Fruit fly (Drosophila melanogaster) whole organism, adult: ENCODE results near the gene CG8671.

Source experiments
- CG11617 ChIP-seq: fragments of 200-800 bp; sonication (Bioruptor generic); optimal IDR thresholded peaks from 2 replicates; lab custom pipeline; 2017; ENCODE audit warnings: mild to moderate bottlenecking, missing biosample characterization, missing genetic modification reagents, missing genetic modification characterization
- CG12768 ChIP-seq: fragments of 200-800 bp; sonication (Bioruptor generic); optimal IDR thresholded peaks from 2 replicates; lab custom pipeline; 2017; ENCODE audit warnings: missing biosample characterization, missing genetic modification characterization, mild to moderate bottlenecking, moderate library complexity, missing genetic modification reagents
- CG14711 ChIP-seq: fragments of 200-800 bp; sonication (Bioruptor generic); optimal IDR thresholded peaks from 2 replicates; lab custom pipeline; 2018; ENCODE audit warnings: missing biosample characterization, mild to moderate bottlenecking, missing genetic modification characterization, moderate library complexity
- CG1620 ChIP-seq: fragments of 200-800 bp; sonication (Bioruptor generic); optimal IDR thresholded peaks from 2 replicates; lab custom pipeline; 2016; ENCODE audit warnings: missing biosample characterization, missing genetic modification characterization
- CG33017 ChIP-seq: fragments of 200-800 bp; sonication (Bioruptor generic); optimal IDR thresholded peaks from 2 replicates; lab custom pipeline; 2018; ENCODE audit warnings: missing biosample characterization, mild to moderate bottlenecking, missing genetic modification characterization, moderate library complexity
- CG5204 ChIP-seq: fragments of 200-800 bp; sonication (Bioruptor generic); optimal IDR thresholded peaks from 2 replicates; lab custom pipeline; 2016; ENCODE audit warnings: missing biosample characterization, missing genetic modification characterization
- CG7045 ChIP-seq: fragments of 200-800 bp; sonication (Bioruptor generic); optimal IDR thresholded peaks from 2 replicates; lab custom pipeline; 2017; ENCODE audit warnings: missing biosample characterization, mild to moderate bottlenecking, missing genetic modification characterization
- CG7101 ChIP-seq: fragments of 200-800 bp; sonication (Bioruptor generic); optimal IDR thresholded peaks from 2 replicates; lab custom pipeline; 2018; ENCODE audit warnings: missing biosample characterization, mild to moderate bottlenecking, missing genetic modification characterization, moderate library complexity
- Clk ChIP-seq: fragments of 200-800 bp; sonication (Bioruptor generic); optimal IDR thresholded peaks from 2 replicates; lab custom pipeline; 2017; ENCODE audit warnings: missing biosample characterization, missing genetic modification characterization
- Crg-1 ChIP-seq: fragments of 200-800 bp; sonication (Bioruptor generic); optimal IDR thresholded peaks from 2 replicates; lab custom pipeline; 2016; ENCODE audit warnings: missing biosample characterization, missing genetic modification characterization
- Hr96 ChIP-seq: fragments of 200-800 bp; sonication (Bioruptor generic); optimal IDR thresholded peaks from 2 replicates; lab custom pipeline; 2016; ENCODE audit warnings: missing biosample characterization, missing genetic modification characterization
- Mnt ChIP-seq: fragments of 200-800 bp; sonication (Bioruptor generic); optimal IDR thresholded peaks from 2 replicates; lab custom pipeline; 2016; ENCODE audit warnings: missing biosample characterization, mild to moderate bottlenecking, missing genetic modification characterization
- bab1 ChIP-seq: fragments of 200-800 bp; sonication (Bioruptor generic); optimal IDR thresholded peaks from 3 replicates; lab custom pipeline; 2019; ENCODE audit warnings: missing biosample characterization, mild to moderate bottlenecking, missing genetic modification characterization, moderate library complexity
- cic ChIP-seq: fragments of 200-800 bp; sonication (Bioruptor generic); optimal IDR thresholded peaks from 2 replicates; lab custom pipeline; 2017; ENCODE audit warnings: missing biosample characterization, mild to moderate bottlenecking, missing genetic modification characterization, moderate library complexity
- cnc ChIP-seq, 2 experiments: fragments of >200 bp; optimal IDR thresholded peaks; 2 replicates each; lab custom pipeline; 2017
- kay ChIP-seq: fragments of 200-800 bp; sonication (Bioruptor generic); peaks from one replicate; lab custom pipeline; 2016; ENCODE audit warnings: missing biosample characterization, missing genetic modification characterization, borderline replicate concordance
- ovo ChIP-seq: fragments of 200-800 bp; sonication (Bioruptor generic); optimal IDR thresholded peaks from 2 replicates; lab custom pipeline; 2016; ENCODE audit warnings: missing biosample characterization, missing genetic modification characterization
- pad ChIP-seq: fragments of 200-800 bp; sonication (Bioruptor generic); optimal IDR thresholded peaks from 3 replicates; lab custom pipeline; 2017; ENCODE audit warnings: missing biosample characterization, missing genetic modification characterization, mild to moderate bottlenecking, moderate library complexity, missing genetic modification reagents
- tj ChIP-seq: fragments of 200-800 bp; sonication (Bioruptor generic); optimal IDR thresholded peaks from 3 replicates; lab custom pipeline; 2017; ENCODE audit warnings: missing biosample characterization, mild to moderate bottlenecking, missing genetic modification characterization, moderate library complexity
- toe ChIP-seq: fragments of 200-800 bp; sonication (Bioruptor generic); optimal IDR thresholded peaks from 2 replicates; lab custom pipeline; 2016; ENCODE audit warnings: missing biosample characterization, missing genetic modification characterization

Gene CG8671

dm6 chr2L:21248877-21249276 lies 13.9 kb upstream of the CG8671 start:
- no peak for TF ChIP-seq kay (GFP tag; lab: Kevin White, UChicago)

DNA sequence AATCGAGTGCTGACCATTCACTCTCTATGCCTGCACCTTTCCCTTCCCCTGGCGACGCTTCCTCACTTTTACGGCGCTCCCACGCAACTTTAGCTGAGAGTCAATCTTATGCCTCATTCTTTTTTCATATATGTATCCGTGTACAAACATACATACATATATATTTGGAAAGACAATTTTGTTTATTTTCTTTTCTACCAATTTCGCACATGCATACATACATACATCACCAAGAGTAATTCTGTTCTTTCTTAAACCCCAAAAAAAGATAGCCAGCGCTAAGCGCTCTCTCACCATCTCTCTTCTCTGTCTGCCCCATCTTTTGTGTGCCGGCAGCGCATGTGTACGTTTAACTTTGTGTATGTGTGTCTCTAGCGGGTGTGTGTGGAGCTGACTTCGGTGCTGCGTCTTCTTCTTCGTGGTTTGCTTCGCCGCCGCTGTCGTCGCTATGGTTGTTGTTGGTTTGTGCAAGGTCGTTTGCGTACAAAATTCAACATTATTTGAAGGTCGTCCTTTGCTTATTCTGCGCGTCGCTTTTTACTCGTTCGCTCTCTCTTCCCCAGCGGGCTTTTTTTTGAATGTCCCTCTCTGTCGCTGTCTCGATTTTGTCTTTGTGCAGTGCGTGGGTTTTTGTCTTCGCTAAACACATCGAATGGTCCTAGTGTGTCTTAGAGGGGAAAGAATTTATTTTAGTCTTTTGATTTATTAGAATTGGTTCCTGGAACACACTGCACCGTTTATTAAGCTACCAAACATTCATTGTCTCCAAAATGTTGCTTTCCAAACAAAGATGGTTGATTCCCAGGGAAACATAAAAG lies 12.0 kb upstream of the CG8671 start:
- peak; percentile 58 for TF ChIP-seq cic
- TF ChIP-seq CG11617, result no peak
- TF ChIP-seq Clk (GFP tag; lab: Kevin White, UChicago), result no peak
- no peak for TF ChIP-seq CG12768 (GFP tag; lab: Kevin White, UChicago)
- TF ChIP-seq pad (GFP tag; lab: Kevin White, UChicago), result peak; percentile 22
- peak; percentile 60 for TF ChIP-seq tj
- TF ChIP-seq toe (GFP tag; lab: Kevin White, UChicago), result no peak
- peak; percentile 18 for TF ChIP-seq Mnt (GFP tag; lab: Kevin White, UChicago)

- TF ChIP-seq CG5204 (GFP tag; lab: Kevin White, UChicago) (no peak), Mnt (GFP tag; lab: Kevin White, UChicago) (no peak), CG33017 (tag; lab: Kevin White, UChicago) (no peak), pad (GFP tag; lab: Kevin White, UChicago) (no peak), cic (no peak), Crg-1 (GFP tag; lab: Kevin White, UChicago) (no peak)
These were observed 11.0 kb upstream of the CG8671 start for dm6 chr2L:21251750-21252149.

DNA sequence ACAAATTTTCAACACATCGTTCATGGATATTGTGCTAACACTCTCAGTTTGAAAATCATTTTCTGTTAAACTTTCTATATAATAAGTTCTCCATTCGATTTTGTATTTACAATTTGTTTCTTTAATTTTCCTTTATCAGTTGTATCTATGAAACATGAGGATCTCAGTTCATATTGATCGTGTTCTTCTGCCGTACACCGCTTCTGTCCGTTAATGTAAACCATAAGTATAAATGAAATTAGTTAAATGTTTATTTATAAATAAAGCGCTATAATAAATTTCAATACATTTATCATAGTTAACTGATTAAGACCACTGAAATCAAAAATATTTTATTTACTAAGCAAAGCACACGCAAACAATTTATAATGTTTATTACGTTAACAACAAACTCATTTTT lies 3.7 kb upstream of the CG8671 start:
- TF ChIP-seq ovo (GFP tag; lab: Kevin White, UChicago) (no peak), kay (GFP tag; lab: Kevin White, UChicago) (peak; percentile 90)

DNA sequence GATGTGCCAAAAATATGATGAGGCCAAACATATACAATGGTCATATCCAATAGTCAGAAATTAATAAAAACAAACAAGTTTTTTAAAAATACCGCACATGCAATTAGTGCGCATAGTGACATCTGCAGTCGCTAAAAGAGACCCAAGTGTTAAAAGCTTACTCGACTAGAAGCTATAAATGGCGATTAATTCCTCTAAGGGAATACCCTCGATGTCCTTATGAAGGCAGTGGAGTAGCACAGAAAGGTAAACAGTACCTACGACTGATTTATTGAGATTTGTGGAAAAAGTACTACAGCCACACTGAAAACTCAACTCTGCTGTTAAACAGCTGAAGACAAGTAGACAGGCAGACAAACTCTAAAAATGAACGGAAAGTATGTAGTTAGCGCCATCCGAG lies 1.9 kb upstream of the CG8671 start:
- peak; percentile 16 for TF ChIP-seq CG11617
- peak; percentile 12 for TF ChIP-seq Hr96 (GFP tag; lab: Kevin White, UChicago)
- TF ChIP-seq tj, result no peak
- peak; percentile 7 for TF ChIP-seq CG5204 (GFP tag; lab: Kevin White, UChicago)
- no peak for TF ChIP-seq Clk (GFP tag; lab: Kevin White, UChicago)
- TF ChIP-seq CG7101 (tag; lab: Kevin White, UChicago), result no peak
- no peak for TF ChIP-seq kay (GFP tag; lab: Kevin White, UChicago)
- no peak for TF ChIP-seq toe (GFP tag; lab: Kevin White, UChicago)
- TF ChIP-seq cnc (optimal IDR thresholded peaks at IDR 0.05; lab: Kevin White, UChicago), result no peak
- no peak for TF ChIP-seq CG1620
- peak; percentile 40 for TF ChIP-seq bab1 (GFP tag; lab: Kevin White, UChicago)
- TF ChIP-seq pad (GFP tag; lab: Kevin White, UChicago), result no peak
- no peak for TF ChIP-seq Crg-1 (GFP tag; lab: Kevin White, UChicago)
- no peak for TF ChIP-seq CG7045 (GFP tag; lab: Kevin White, UChicago)
- TF ChIP-seq CG12768 (GFP tag; lab: Kevin White, UChicago), result peak; percentile 17
- no peak for TF ChIP-seq ovo (GFP tag; lab: Kevin White, UChicago)
- TF ChIP-seq Mnt (GFP tag; lab: Kevin White, UChicago), result no peak
- TF ChIP-seq CG14711 (tag; lab: Kevin White, UChicago), result peak; percentile 13
- TF ChIP-seq CG33017 (tag; lab: Kevin White, UChicago), result no peak
- no peak for TF ChIP-seq cic

DNA sequence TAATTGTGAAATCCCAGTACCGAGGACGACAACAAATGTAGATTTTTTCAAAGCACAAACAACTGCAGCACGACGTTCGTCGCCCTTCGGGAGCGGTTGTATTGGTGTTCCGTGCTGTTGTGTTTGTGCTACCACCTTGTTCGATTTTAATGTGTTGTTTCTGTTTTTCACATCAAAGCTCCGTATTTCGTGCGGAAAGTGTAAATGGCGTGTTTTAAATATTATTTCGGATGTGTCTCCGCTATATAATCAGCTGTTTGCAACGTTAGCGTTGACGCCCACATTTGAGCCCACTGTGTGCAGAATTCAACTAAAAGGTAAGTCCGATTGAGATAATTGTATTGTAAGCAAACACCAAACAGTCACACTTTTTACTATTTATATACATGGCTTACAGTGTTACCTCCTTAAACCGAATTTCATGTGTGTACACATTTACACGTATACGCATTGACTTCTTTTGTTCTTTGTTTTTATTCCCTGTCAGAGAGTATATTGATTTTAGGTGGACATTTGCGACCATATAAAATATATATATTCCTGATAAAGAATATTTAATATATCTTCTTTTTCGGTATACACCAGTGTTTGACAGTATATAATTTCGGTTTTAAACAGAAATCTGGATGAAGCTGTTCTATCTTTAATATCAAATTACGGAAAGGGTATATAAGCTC lies 852 bp downstream of the CG8671 start:
- TF ChIP-seq tj (peak; percentile 6), Clk (GFP tag; lab: Kevin White, UChicago) (no peak), pad (GFP tag; lab: Kevin White, UChicago) (no peak), CG11617 (no peak), CG14711 (tag; lab: Kevin White, UChicago) (peak; percentile 26), CG12768 (GFP tag; lab: Kevin White, UChicago) (peak; percentile 5), bab1 (GFP tag; lab: Kevin White, UChicago) (peak; percentile 51), CG7101 (tag; lab: Kevin White, UChicago) (peak; percentile 10), Crg-1 (GFP tag; lab: Kevin White, UChicago) (peak; percentile 8)

dm6 chr2L:21266277-21266676 lies 3.5 kb downstream of the CG8671 start:
- TF ChIP-seq CG5204 (GFP tag; lab: Kevin White, UChicago) (no peak), pad (GFP tag; lab: Kevin White, UChicago) (no peak), CG1620 (no peak), Mnt (GFP tag; lab: Kevin White, UChicago) (no peak), tj (no peak), CG11617 (no peak), toe (GFP tag; lab: Kevin White, UChicago) (no peak), cic (no peak), cnc (optimal IDR thresholded peaks at IDR 0.05; lab: Kevin White, UChicago) (no peak), bab1 (GFP tag; lab: Kevin White, UChicago) (no peak), ovo (GFP tag; lab: Kevin White, UChicago) (no peak), CG7045 (GFP tag; lab: Kevin White, UChicago) (no peak), kay (GFP tag; lab: Kevin White, UChicago) (no peak)
